Worm (Caenorhabditis elegans) whole organism, L3 larva: ENCODE results near the gene F54E2.1.

ENCODE experiments used
- ZK546.5 ChIP-seq: sonication (generic microtip); optimal IDR thresholded peaks from 2 replicates; lab custom pipeline; 2017; ENCODE audit warnings: missing biosample characterization, missing genetic modification characterization
- aly-2 ChIP-seq: fragments of 150-350 bp; optimal IDR thresholded peaks from 2 replicates; lab custom pipeline; 2014; ENCODE audit warnings: missing biosample characterization, missing genetic modification characterization
- ama-1 ChIP-seq: fragments of 150-350 bp; optimal IDR thresholded peaks from 2 replicates; lab custom pipeline; 2018
- ceh-16 ChIP-seq: sonication (generic microtip); optimal IDR thresholded peaks from 2 replicates; lab custom pipeline; 2017; ENCODE audit warnings: missing biosample characterization, missing genetic modification characterization
- ceh-28 ChIP-seq: fragments of 150-350 bp; optimal IDR thresholded peaks from 2 replicates; lab custom pipeline; 2014; ENCODE audit warnings: missing biosample characterization, missing genetic modification reagents, missing genetic modification characterization
- ceh-82 ChIP-seq: fragments of 150-350 bp; optimal IDR thresholded peaks from 2 replicates; lab custom pipeline; 2014; ENCODE audit warnings: missing biosample characterization, missing genetic modification characterization
- daf-12 ChIP-seq: fragments of 150-350 bp; optimal IDR thresholded peaks from 2 replicates; lab custom pipeline; 2014; ENCODE audit warnings: missing biosample characterization, missing genetic modification reagents, missing genetic modification characterization
- egl-27 ChIP-seq: sonication (generic microtip); optimal IDR thresholded peaks from 4 replicates; lab custom pipeline; 2017; ENCODE audit warnings: missing biosample characterization, missing genetic modification reagents, missing genetic modification characterization
- elt-1 ChIP-seq: fragments of 150-350 bp; optimal IDR thresholded peaks from 2 replicates; lab custom pipeline; 2014; ENCODE audit warnings: missing biosample characterization, missing genetic modification characterization
- elt-2 ChIP-seq: sonication (generic microtip); optimal IDR thresholded peaks from 2 replicates; lab custom pipeline; 2016; ENCODE audit warnings: missing genetic modification reagents, mild to moderate bottlenecking, missing genetic modification characterization, missing compliant biosample characterization
- elt-3 ChIP-seq, 3 experiments: fragments of 150-350 bp in 1 of 3; sonication (generic microtip) in 2 of 3; optimal IDR thresholded peaks; 2 replicates in 2 of 3; 4 replicates in 1 of 3; lab custom pipeline; 2014 to 2017; ENCODE audit warnings: missing biosample characterization in 3 of 3, missing genetic modification characterization in 3 of 3
- eor-1 ChIP-seq, 2 experiments: fragments of 150-350 bp; optimal IDR thresholded peaks; 2 replicates each; lab custom pipeline; 2014 to 2018; ENCODE audit warnings: missing biosample characterization in 2 of 2, missing genetic modification characterization in 2 of 2
- fkh-10 ChIP-seq: sonication (generic microtip); optimal IDR thresholded peaks from 2 replicates; lab custom pipeline; 2017; ENCODE audit warnings: missing biosample characterization, missing genetic modification reagents, missing genetic modification characterization
- hmg-11 ChIP-seq: sonication (generic microtip); optimal IDR thresholded peaks from 2 replicates; lab custom pipeline; 2016; ENCODE audit warnings: missing genetic modification characterization, missing compliant biosample characterization
- jun-1 ChIP-seq: fragments of 150-350 bp; optimal IDR thresholded peaks from 2 replicates; lab custom pipeline; 2014; ENCODE audit warnings: missing biosample characterization, missing genetic modification reagents, missing genetic modification characterization
- lsy-12 ChIP-seq: sonication (generic microtip); optimal IDR thresholded peaks from 2 replicates; lab custom pipeline; 2016; ENCODE audit warnings: mild to moderate bottlenecking, missing genetic modification characterization, missing compliant biosample characterization
- nhr-11 ChIP-seq: fragments of 150-350 bp; optimal IDR thresholded peaks from 2 replicates; lab custom pipeline; 2014; ENCODE audit warnings: missing biosample characterization, missing genetic modification characterization
- nhr-23 ChIP-seq: fragments of 150-350 bp; optimal IDR thresholded peaks from 2 replicates; lab custom pipeline; 2014; ENCODE audit warnings: missing biosample characterization, missing genetic modification reagents, missing genetic modification characterization
- nhr-25 ChIP-seq: sonication (generic microtip); optimal IDR thresholded peaks from 2 replicates; lab custom pipeline; 2017; ENCODE audit warnings: missing biosample characterization, missing genetic modification characterization
- nhr-28 ChIP-seq: fragments of 150-350 bp; optimal IDR thresholded peaks from 2 replicates; lab custom pipeline; 2014; ENCODE audit warnings: missing biosample characterization, missing genetic modification characterization
- nhr-43 ChIP-seq: sonication (generic microtip); optimal IDR thresholded peaks from 2 replicates; lab custom pipeline; 2016; ENCODE audit warnings: mild to moderate bottlenecking, missing genetic modification characterization, missing compliant biosample characterization; ENCODE audit not compliant: poor library complexity, severe bottlenecking
- nhr-67 ChIP-seq: fragments of 150-350 bp; optimal IDR thresholded peaks from 2 replicates; lab custom pipeline; 2014; ENCODE audit warnings: missing biosample characterization, missing genetic modification characterization
- nhr-76 ChIP-seq: fragments of 150-350 bp; sonication (generic microtip); optimal IDR thresholded peaks from 5 replicates; lab custom pipeline; 2014; ENCODE audit warnings: missing biosample characterization, missing genetic modification characterization
- nhr-77 ChIP-seq: fragments of 150-350 bp; optimal IDR thresholded peaks from 2 replicates; lab custom pipeline; 2014; ENCODE audit warnings: missing biosample characterization, missing genetic modification characterization
- pha-4 ChIP-seq: fragments of 150-350 bp; optimal IDR thresholded peaks from 2 replicates; lab custom pipeline; 2014; ENCODE audit warnings: missing biosample characterization, missing genetic modification reagents, missing genetic modification characterization
- pqm-1 ChIP-seq: fragments of 150-350 bp; optimal IDR thresholded peaks from 2 replicates; lab custom pipeline; 2017; ENCODE audit warnings: missing biosample characterization, missing genetic modification characterization, inconsistent platforms
- sea-2 ChIP-seq: fragments of 150-350 bp; sonication (generic microtip); optimal IDR thresholded peaks from 4 replicates; lab custom pipeline; 2014; ENCODE audit warnings: missing biosample characterization, missing genetic modification reagents, missing genetic modification characterization
- skn-1 ChIP-seq: fragments of 150-350 bp; optimal IDR thresholded peaks from 2 replicates; lab custom pipeline; 2014; ENCODE audit warnings: missing biosample characterization, missing genetic modification characterization
- unc-39 ChIP-seq: sonication (generic microtip); optimal IDR thresholded peaks from 4 replicates; lab custom pipeline; 2017; ENCODE audit warnings: missing biosample characterization, missing genetic modification characterization
- ztf-11 ChIP-seq: fragments of 150-350 bp; optimal IDR thresholded peaks from 2 replicates; lab custom pipeline; 2014; ENCODE audit warnings: missing biosample characterization, missing genetic modification characterization
- ztf-4 ChIP-seq: fragments of 150-350 bp; optimal IDR thresholded peaks from 2 replicates; lab custom pipeline; 2014; ENCODE audit warnings: missing biosample characterization, missing genetic modification characterization

Gene F54E2.1

ce11 chrV:2845771-2846170, 35.6 kb downstream of the F54E2.1 start, which contains the start of gene srj-44:
Gene srj-44 (minus strand): TSS chrV:2845871.
- TF ChIP-seq ceh-28 (tag; lab: Kevin White, UChicago) (no peak), nhr-28 (tag; lab: Kevin White, UChicago) (no peak), egl-27 (tag; lab: Kevin White, UChicago) (no peak), ZK546.5 (tag; lab: Kevin White, UChicago) (no peak), ztf-4 (no peak), ama-1 (lab: Kevin White, UChicago) (no peak), eor-1 (tag; optimal IDR thresholded peaks at IDR 0.05; lab: Kevin White, UChicago) (no peak)

- TF ChIP-seq elt-2 (peak; percentile 90), ceh-16 (tag; lab: Kevin White, UChicago) (no peak), lsy-12 (tag; lab: Kevin White, UChicago) (no peak), pqm-1 (tag; lab: Kevin White, UChicago) (peak; percentile 84)
Measured at ce11 chrV:2848290-2848937, 38.2 kb downstream of the F54E2.1 start, which contains the start of gene srj-49. Gene srj-49 (minus strand): TSS chrV:2848340.

ce11 chrV:2849071-2849470, 38.9 kb downstream of the F54E2.1 start, which contains the start of gene ugt-53:
Gene ugt-53 (plus strand): TSS chrV:2849343.
- TF ChIP-seq pqm-1 (tag; lab: Kevin White, UChicago) (peak; percentile 72), elt-2 (peak; percentile 82), elt-3 (tag; optimal IDR thresholded peaks at IDR 0.05; lab: Kevin White, UChicago) (no peak)

ce11 chrV:2855473-2855872, 45.3 kb downstream of the F54E2.1 start, which contains the start of gene srj-57:
Gene srj-57 (minus strand): TSS chrV:2855573.
- TF ChIP-seq nhr-11 (tag; lab: Kevin White, UChicago) (no peak), nhr-67 (tag; lab: Kevin White, UChicago) (no peak), pha-4 (no peak), nhr-77 (tag; lab: Kevin White, UChicago) (no peak), ztf-4 (no peak), fkh-10 (no peak), pqm-1 (tag; lab: Kevin White, UChicago) (no peak), elt-3 (tag; optimal IDR thresholded peaks at IDR 0.05; lab: Kevin White, UChicago) (no peak), jun-1 (tag; lab: Kevin White, UChicago) (no peak), nhr-76 (no peak)

- TF ChIP-seq nhr-25 (tag; lab: Kevin White, UChicago) (no peak), lsy-12 (tag; lab: Kevin White, UChicago) (no peak), elt-1 (tag; lab: Kevin White, UChicago) (no peak), skn-1 (tag; lab: Kevin White, UChicago) (no peak), ztf-4 (no peak), eor-1 (tag; optimal IDR thresholded peaks at IDR 0.05; lab: Kevin White, UChicago) (no peak), nhr-43 (tag; lab: Kevin White, UChicago) (no peak), unc-39 (tag; lab: Kevin White, UChicago) (no peak), daf-12 (no peak), ztf-11 (tag; lab: Kevin White, UChicago) (no peak), ceh-82 (tag; lab: Kevin White, UChicago) (no peak), fkh-10 (no peak), jun-1 (tag; lab: Kevin White, UChicago) (no peak), elt-2 (no peak), sea-2 (GFP tag; lab: Kevin White, UChicago) (no peak), nhr-11 (tag; lab: Kevin White, UChicago) (no peak), egl-27 (tag; lab: Kevin White, UChicago) (no peak), nhr-67 (tag; lab: Kevin White, UChicago) (no peak)
Measured at ce11 chrV:2857842-2858241, 47.6 kb downstream of the F54E2.1 start, which contains the start of gene srj-55. Gene srj-55 (minus strand): TSS chrV:2857942.

ce11 chrV:2859738-2860137, 49.5 kb downstream of the F54E2.1 start, which contains the start of gene srj-54:
Gene srj-54 (minus strand): TSS chrV:2859838.
- TF ChIP-seq ZK546.5 (tag; lab: Kevin White, UChicago) (no peak), unc-39 (tag; lab: Kevin White, UChicago) (no peak), nhr-76 (no peak), hmg-11 (no peak), jun-1 (tag; lab: Kevin White, UChicago) (no peak), pqm-1 (tag; lab: Kevin White, UChicago) (no peak), nhr-23 (tag; lab: Kevin White, UChicago) (no peak), nhr-43 (tag; lab: Kevin White, UChicago) (no peak), elt-1 (tag; lab: Kevin White, UChicago) (no peak), aly-2 (tag; lab: Kevin White, UChicago) (no peak), ztf-4 (no peak)
